Worm (Caenorhabditis elegans): ENCODE measurements around the gene yju-2.

yju-2 gene

DNA sequence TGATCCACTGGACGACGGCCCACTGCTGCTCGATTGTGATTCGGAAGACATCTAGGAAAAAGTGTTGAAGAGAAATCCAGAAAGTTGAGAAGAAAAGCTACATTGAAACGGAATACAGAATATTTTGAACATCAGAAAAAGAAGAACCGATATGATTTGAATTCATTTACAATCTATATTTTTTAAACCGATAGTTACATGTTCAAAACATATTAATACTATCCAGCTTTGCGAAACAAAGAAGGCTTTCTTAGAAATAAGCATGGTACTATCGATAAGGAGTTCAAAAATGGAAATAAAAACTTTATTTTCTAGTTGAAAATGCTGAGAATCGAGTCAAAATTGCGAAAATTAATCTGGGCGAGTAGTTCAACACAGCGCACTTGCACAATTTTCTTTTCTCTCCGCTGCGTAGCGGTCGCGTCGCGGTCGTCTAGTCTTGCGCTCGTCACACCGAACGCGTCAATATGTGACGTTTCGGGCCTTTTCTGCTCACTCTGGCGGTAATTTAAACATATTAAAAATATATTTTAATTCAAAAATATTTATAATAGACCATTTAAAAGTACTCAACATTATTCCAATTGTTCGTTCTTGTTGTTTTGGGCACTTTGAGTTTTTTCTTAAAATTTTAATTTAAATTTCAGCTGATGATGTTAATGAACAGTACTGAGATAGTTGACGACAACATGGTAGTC, 21.9 kb upstream of the yju-2 start, which contains the start of the genes syf-2 and K04G7.1:
syf-2 (minus strand) TSS at position 51 of the 698 bp plus-strand sequence.
K04G7.1 (plus strand) TSS at position 648 of the 698 bp plus-strand sequence.
- no peak for TF ChIP-seq sptf-1 (tag; optimal IDR thresholded peaks at IDR 0.05)
- TF ChIP-seq nhr-28 (tag; optimal IDR thresholded peaks at IDR 0.05) = no peak
- peak; percentile 90 for TF ChIP-seq nhr-47 (tag; optimal IDR thresholded peaks at IDR 0.05)
- TF ChIP-seq sup-37 (GFP tag; optimal IDR thresholded peaks at IDR 0.05) = no peak
- TF ChIP-seq nhr-90 (tag; optimal IDR thresholded peaks at IDR 0.05; ENCODE audit: poor library complexity) = peak; percentile 80
- TF ChIP-seq hlh-17 (GFP tag; optimal IDR thresholded peaks at IDR 0.05; ENCODE audit: borderline replicate concordance) = no peak
- TF ChIP-seq nhr-84 (tag; optimal IDR thresholded peaks at IDR 0.05) = no peak
- peak; percentile 90 for TF ChIP-seq nhr-19 (GFP tag; conservative IDR thresholded peaks at IDR 0.05)
- peak; percentile 86 for TF ChIP-seq mep-1 (tag; optimal IDR thresholded peaks at IDR 0.05)
- peak; percentile 55 to 96 (median 67) for TF ChIP-seq ceh-82 (tag; optimal IDR thresholded peaks at IDR 0.05)
- peak; percentile 85 for TF ChIP-seq unc-86 (tag; optimal IDR thresholded peaks at IDR 0.05)
- no peak for TF ChIP-seq unc-98 (GFP tag; IDR thresholded peaks at IDR 0.05)
- peak; percentile 62 for TF ChIP-seq mef-2 (tag; optimal IDR thresholded peaks at IDR 0.05)
- TF ChIP-seq irx-1 (tag; optimal IDR thresholded peaks at IDR 0.05) = peak; percentile 70
- TF ChIP-seq rnt-1 (tag; optimal IDR thresholded peaks at IDR 0.05) = peak; percentile 84
- TF ChIP-seq ama-1 (optimal IDR thresholded peaks at IDR 0.05) = peak; percentile 56
- peak; percentile 97 for TF ChIP-seq nhr-85 (tag)
- no peak for TF ChIP-seq unc-30 (tag; optimal IDR thresholded peaks at IDR 0.05)
- peak; percentile 60 for TF ChIP-seq F16B12.6 (tag; optimal IDR thresholded peaks at IDR 0.05)
- no peak for TF ChIP-seq pqm-1 (tag; optimal IDR thresholded peaks at IDR 0.05)
- peak; percentile 93 for TF ChIP-seq skn-1 (tag; optimal IDR thresholded peaks at IDR 0.05)
- peak; percentile 83 for TF ChIP-seq unc-130 (tag; optimal IDR thresholded peaks at IDR 0.05)
- TF ChIP-seq pax-3 (tag; optimal IDR thresholded peaks at IDR 0.05) = peak; percentile 82
- no peak for TF ChIP-seq nhr-12 (tag; optimal IDR thresholded peaks at IDR 0.05)
- peak; percentile 95 for TF ChIP-seq lsy-2 (tag; optimal IDR thresholded peaks at IDR 0.05)
- peak; percentile 77 for TF ChIP-seq ztf-4 (tag; optimal IDR thresholded peaks at IDR 0.05)
- no peak for TF ChIP-seq tlp-1 (tag; optimal IDR thresholded peaks at IDR 0.05)
- peak; percentile 95 for TF ChIP-seq fkh-8 (tag; optimal IDR thresholded peaks at IDR 0.05)
- TF ChIP-seq unc-62 (GFP tag; optimal IDR thresholded peaks at IDR 0.05) = no peak
- TF ChIP-seq grh-1 (GFP tag; IDR thresholded peaks at IDR 0.05) = peak; percentile 80
- peak in 3 of 6 experiments; percentile 58 to 89 (median 59) for TF ChIP-seq elt-3 (tag; optimal IDR thresholded peaks at IDR 0.05)
- TF ChIP-seq lin-15B (tag; optimal IDR thresholded peaks at IDR 0.05) = peak; percentile 99
- TF ChIP-seq aly-2 (tag; optimal IDR thresholded peaks at IDR 0.05) = peak; percentile 8
- TF ChIP-seq nhr-237 (tag; optimal IDR thresholded peaks at IDR 0.05) = peak; percentile 74
- TF ChIP-seq elt-2 (tag; optimal IDR thresholded peaks at IDR 0.05) = peak; percentile 45
- peak; percentile 89 for TF ChIP-seq nhr-77 (tag; optimal IDR thresholded peaks at IDR 0.05)
- TF ChIP-seq pag-3 (tag; optimal IDR thresholded peaks at IDR 0.05; ENCODE audit: borderline replicate concordance, insufficient read depth) = no peak
- TF ChIP-seq C04F5.9 (tag; optimal IDR thresholded peaks at IDR 0.05) = peak; percentile 64
- TF ChIP-seq isw-1 (GFP tag; IDR thresholded peaks at IDR 0.05) = peak; percentile 90
- no peak for TF ChIP-seq C34B4.2 (tag; optimal IDR thresholded peaks at IDR 0.05)
- peak in 1 of 2 experiments; percentile 57 for TF ChIP-seq ztf-11 (tag; optimal IDR thresholded peaks at IDR 0.05)
- peak; percentile 86 for TF ChIP-seq jun-1 (tag; optimal IDR thresholded peaks at IDR 0.05)
- TF ChIP-seq ceh-8 (GFP tag; optimal IDR thresholded peaks at IDR 0.05) = peak; percentile 46
- peak; percentile 100 for TF ChIP-seq lin-13 (GFP tag; optimal IDR thresholded peaks at IDR 0.05)
- peak; percentile 80 for TF ChIP-seq dsc-1 (tag; optimal IDR thresholded peaks at IDR 0.05)
- no peak for TF ChIP-seq ets-5 (GFP tag; IDR thresholded peaks at IDR 0.05)
- no peak for TF ChIP-seq ceh-90 (tag; optimal IDR thresholded peaks at IDR 0.05)
- TF ChIP-seq nhr-11 (tag; optimal IDR thresholded peaks at IDR 0.05) = peak; percentile 70
- peak; percentile 78 to 87 for TF ChIP-seq egl-27 (tag; optimal IDR thresholded peaks at IDR 0.05)
- TF ChIP-seq lin-39 (tag; optimal IDR thresholded peaks at IDR 0.05) = peak; percentile 76
- peak; percentile 71 for TF ChIP-seq fkh-10 (GFP tag; optimal IDR thresholded peaks at IDR 0.05)
- TF ChIP-seq mab-9 (GFP tag; IDR thresholded peaks at IDR 0.05) = peak; percentile 61; the same call in 1 of the 2 replicates
